Fruit fly (Drosophila melanogaster): ENCODE measurements around the gene CG6999.

Gene CG6999

dm6 chrX:9118961-9119633 lies 30.9 kb downstream of the CG6999 start:
- TF ChIP-seq Mnt (GFP tag; optimal IDR thresholded peaks at IDR 0.05) (no peak), cic (GFP tag; optimal IDR thresholded peaks at IDR 0.05) (no peak), bab1 (GFP tag; optimal IDR thresholded peaks at IDR 0.05) (no peak), pad (GFP tag; optimal IDR thresholded peaks at IDR 0.05) (no peak), CG5204 (GFP tag; optimal IDR thresholded peaks at IDR 0.05) (no peak)

DNA sequence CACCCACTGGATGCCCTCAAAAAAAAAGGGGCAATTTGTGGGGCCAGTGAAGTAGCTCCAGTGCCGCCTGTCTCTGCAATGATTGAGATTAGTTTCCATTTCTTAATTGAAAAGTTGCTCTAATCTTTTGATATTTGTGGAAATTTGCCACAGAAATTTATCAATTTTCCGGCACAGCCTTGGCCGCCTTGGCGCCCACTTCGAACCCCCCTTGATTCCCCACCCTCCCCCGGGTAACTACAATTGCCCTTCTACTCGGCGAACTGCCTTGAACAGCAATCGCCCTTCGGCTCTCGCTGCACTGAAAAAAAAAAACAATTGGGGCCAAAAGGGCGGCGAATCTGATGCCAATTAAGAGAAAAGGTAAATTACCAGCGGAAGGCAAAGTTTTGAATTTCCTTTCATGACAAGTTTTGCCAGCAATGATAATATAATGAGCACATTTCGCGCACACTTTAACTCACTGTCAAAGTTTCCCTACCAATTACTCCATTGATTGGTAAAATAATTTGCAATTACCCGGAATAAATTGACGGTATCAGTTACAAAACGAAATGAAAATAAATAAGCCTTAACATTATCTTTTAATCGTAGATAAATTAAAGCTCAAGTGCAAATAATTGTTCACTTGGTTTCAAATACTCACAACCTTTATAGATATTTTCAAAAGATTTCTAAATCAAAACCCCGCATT lies 31.7 kb downstream of the CG6999 start:
- TF ChIP-seq pad (GFP tag; optimal IDR thresholded peaks at IDR 0.05), result no peak
- TF ChIP-seq CG33017 (tag; optimal IDR thresholded peaks at IDR 0.05), result no peak
- TF ChIP-seq ovo (GFP tag; optimal IDR thresholded peaks at IDR 0.05), result no peak
- no peak for TF ChIP-seq toe (GFP tag; optimal IDR thresholded peaks at IDR 0.05)
- TF ChIP-seq Mnt (GFP tag; optimal IDR thresholded peaks at IDR 0.05), result no peak
- no peak for TF ChIP-seq cnc (optimal IDR thresholded peaks at IDR 0.05)
- TF ChIP-seq kay (GFP tag; ENCODE audit: borderline replicate concordance), result no peak
- TF ChIP-seq tj (GFP tag; optimal IDR thresholded peaks at IDR 0.05), result no peak
- TF ChIP-seq cic (GFP tag; optimal IDR thresholded peaks at IDR 0.05), result no peak
- no peak for TF ChIP-seq CG14711 (tag; optimal IDR thresholded peaks at IDR 0.05)
- no peak for TF ChIP-seq CG7045 (GFP tag; optimal IDR thresholded peaks at IDR 0.05)
- TF ChIP-seq bab1 (GFP tag; optimal IDR thresholded peaks at IDR 0.05), result no peak
- no peak for TF ChIP-seq CG11617 (GFP tag; optimal IDR thresholded peaks at IDR 0.05)
- TF ChIP-seq CG5204 (GFP tag; optimal IDR thresholded peaks at IDR 0.05), result no peak

DNA sequence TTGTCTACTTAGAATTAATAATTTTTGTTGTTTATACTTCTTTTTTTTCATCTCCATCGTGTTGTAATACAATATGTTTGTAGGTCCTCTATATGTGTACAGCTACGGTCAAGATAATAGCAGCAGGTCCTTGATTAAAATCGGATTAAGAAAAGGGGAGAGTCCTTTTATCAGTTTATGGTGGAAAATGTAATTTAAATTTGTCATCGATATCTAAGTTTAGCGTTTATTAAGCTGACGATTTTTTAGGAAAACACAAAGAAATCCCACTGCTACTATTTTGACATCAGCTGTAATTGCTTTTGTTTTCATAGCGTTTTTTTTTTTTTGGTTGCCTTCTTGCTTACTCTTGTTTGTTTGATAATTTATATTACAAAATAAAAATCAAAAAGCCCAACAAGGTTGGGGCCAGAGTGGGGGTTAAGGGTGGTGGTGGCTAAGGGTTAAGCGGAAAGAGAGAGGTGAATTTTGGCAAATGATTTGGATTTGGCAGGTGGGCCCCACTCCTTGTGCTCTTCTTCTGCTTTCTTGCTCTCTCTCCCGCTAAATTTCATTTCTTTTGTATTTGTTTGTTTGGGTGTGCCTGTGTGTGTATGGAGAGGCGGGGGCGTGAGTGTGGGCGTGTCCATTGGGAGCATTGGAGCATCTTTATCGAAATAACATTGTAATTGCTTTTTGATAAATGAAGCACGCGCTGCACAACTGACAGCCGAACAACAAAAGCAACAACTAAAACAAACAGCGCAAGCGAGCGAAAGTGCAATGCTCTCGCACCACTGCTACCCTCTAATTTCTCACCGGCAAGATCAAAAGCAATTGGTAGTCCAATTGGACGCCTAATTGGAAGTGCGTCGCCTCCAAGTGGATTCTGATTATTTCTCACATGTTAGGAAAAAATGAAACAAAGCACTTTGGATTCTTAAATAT lies 32.9 kb downstream of the CG6999 start:
- TF ChIP-seq CG14711 (tag; optimal IDR thresholded peaks at IDR 0.05) (peak; percentile 32), toe (GFP tag; optimal IDR thresholded peaks at IDR 0.05) (no peak), bab1 (GFP tag; optimal IDR thresholded peaks at IDR 0.05) (peak; percentile 17)

DNA sequence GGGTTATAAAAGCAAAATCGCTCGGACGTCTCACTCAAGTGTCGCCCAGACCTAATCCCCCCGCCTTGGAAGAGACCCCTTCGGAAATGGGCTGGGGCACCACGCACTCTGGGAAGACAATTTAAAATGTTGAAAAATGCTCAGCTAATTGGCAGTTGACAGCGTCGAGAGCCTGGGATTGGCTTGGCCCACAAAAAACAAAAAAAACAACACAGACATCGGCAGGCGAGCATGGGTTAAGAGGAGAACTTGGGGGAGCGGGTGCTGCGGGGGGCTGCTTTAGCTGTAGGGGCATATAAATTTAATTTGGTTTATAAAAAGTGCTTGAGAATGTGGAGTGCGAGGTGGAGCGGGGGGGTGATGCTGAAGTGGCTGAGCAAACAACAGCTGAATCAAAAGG lies 34.3 kb downstream of the CG6999 start:
- TF ChIP-seq CG1620 (GFP tag; optimal IDR thresholded peaks at IDR 0.05) (no peak), pad (GFP tag; optimal IDR thresholded peaks at IDR 0.05) (no peak), ovo (GFP tag; optimal IDR thresholded peaks at IDR 0.05) (no peak), Hr96 (GFP tag; optimal IDR thresholded peaks at IDR 0.05) (no peak), toe (GFP tag; optimal IDR thresholded peaks at IDR 0.05) (no peak), cic (GFP tag; optimal IDR thresholded peaks at IDR 0.05) (no peak), kay (GFP tag; ENCODE audit: borderline replicate concordance) (no peak), CG11617 (GFP tag; optimal IDR thresholded peaks at IDR 0.05) (no peak), Clk (GFP tag; optimal IDR thresholded peaks at IDR 0.05) (no peak), CG7045 (GFP tag; optimal IDR thresholded peaks at IDR 0.05) (no peak), CG12768 (GFP tag; optimal IDR thresholded peaks at IDR 0.05) (no peak), CG14711 (tag; optimal IDR thresholded peaks at IDR 0.05) (no peak)

DNA sequence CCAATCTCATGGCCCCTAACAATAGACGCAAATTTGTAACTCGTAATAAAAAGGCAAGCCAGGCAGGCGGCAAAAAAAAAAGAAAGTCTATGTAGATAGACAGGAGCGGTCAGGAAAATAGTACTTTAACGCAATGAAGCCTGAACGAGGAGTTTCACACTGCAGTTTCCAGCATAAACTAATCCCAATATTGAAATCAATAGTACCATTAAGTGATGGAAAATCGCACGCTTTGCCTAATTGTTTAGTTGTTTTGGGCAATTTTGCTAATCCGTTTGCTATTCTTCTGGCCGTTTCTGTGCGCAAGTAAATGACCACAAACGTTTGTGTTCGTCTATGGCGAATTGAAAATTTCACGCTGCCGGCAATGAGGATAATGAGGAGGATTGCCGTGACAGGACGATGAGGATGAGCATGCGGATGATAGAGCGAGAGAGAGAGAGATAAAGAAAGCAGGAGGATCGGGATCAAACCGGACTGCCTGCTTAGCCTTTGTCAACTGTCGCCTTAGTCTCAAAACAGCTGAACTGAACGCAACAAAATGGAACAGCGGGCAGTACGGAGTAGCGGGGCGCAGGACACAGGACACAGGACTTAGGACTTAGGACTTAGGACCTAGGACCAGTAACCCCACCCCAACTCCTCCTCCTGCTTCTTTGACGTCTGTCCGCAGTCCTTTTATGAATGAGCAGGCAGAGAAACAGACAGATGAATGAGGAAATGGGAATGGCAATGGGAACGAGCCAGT lies 39.3 kb downstream of the CG6999 start:
- TF ChIP-seq ovo (GFP tag; optimal IDR thresholded peaks at IDR 0.05), result no peak
- TF ChIP-seq cic (GFP tag; optimal IDR thresholded peaks at IDR 0.05), result no peak
- TF ChIP-seq cnc (optimal IDR thresholded peaks at IDR 0.05), result no peak
- no peak for TF ChIP-seq CG11617 (GFP tag; optimal IDR thresholded peaks at IDR 0.05)
- no peak for TF ChIP-seq CG14711 (tag; optimal IDR thresholded peaks at IDR 0.05)
- no peak for TF ChIP-seq kay (GFP tag; ENCODE audit: borderline replicate concordance)
- no peak for TF ChIP-seq CG7101 (tag; optimal IDR thresholded peaks at IDR 0.05)
- TF ChIP-seq bab1 (GFP tag; optimal IDR thresholded peaks at IDR 0.05), result no peak
- no peak for TF ChIP-seq CG7045 (GFP tag; optimal IDR thresholded peaks at IDR 0.05)
- TF ChIP-seq CG5204 (GFP tag; optimal IDR thresholded peaks at IDR 0.05), result no peak
- TF ChIP-seq Clk (GFP tag; optimal IDR thresholded peaks at IDR 0.05), result no peak
- no peak for TF ChIP-seq toe (GFP tag; optimal IDR thresholded peaks at IDR 0.05)
- TF ChIP-seq Mnt (GFP tag; optimal IDR thresholded peaks at IDR 0.05), result no peak
- TF ChIP-seq Hr96 (GFP tag; optimal IDR thresholded peaks at IDR 0.05), result no peak
- no peak for TF ChIP-seq CG1620 (GFP tag; optimal IDR thresholded peaks at IDR 0.05)
- no peak for TF ChIP-seq tj (GFP tag; optimal IDR thresholded peaks at IDR 0.05)
- no peak for TF ChIP-seq CG33017 (tag; optimal IDR thresholded peaks at IDR 0.05)
- TF ChIP-seq Crg-1 (GFP tag; optimal IDR thresholded peaks at IDR 0.05), result no peak
- no peak for TF ChIP-seq pad (GFP tag; optimal IDR thresholded peaks at IDR 0.05)
- TF ChIP-seq CG12768 (GFP tag; optimal IDR thresholded peaks at IDR 0.05), result no peak

- TF ChIP-seq Mnt (GFP tag; optimal IDR thresholded peaks at IDR 0.05), result no peak
- TF ChIP-seq CG12768 (GFP tag; optimal IDR thresholded peaks at IDR 0.05), result no peak
- TF ChIP-seq Clk (GFP tag; optimal IDR thresholded peaks at IDR 0.05), result no peak
- TF ChIP-seq CG7045 (GFP tag; optimal IDR thresholded peaks at IDR 0.05), result no peak
- no peak for TF ChIP-seq Crg-1 (GFP tag; optimal IDR thresholded peaks at IDR 0.05)
- TF ChIP-seq CG14711 (tag; optimal IDR thresholded peaks at IDR 0.05), result no peak
- no peak for TF ChIP-seq cnc (optimal IDR thresholded peaks at IDR 0.05)
- TF ChIP-seq CG33017 (tag; optimal IDR thresholded peaks at IDR 0.05), result no peak
- no peak for TF ChIP-seq tj (GFP tag; optimal IDR thresholded peaks at IDR 0.05)
- TF ChIP-seq cic (GFP tag; optimal IDR thresholded peaks at IDR 0.05), result no peak
- TF ChIP-seq ovo (GFP tag; optimal IDR thresholded peaks at IDR 0.05), result no peak
- no peak for TF ChIP-seq toe (GFP tag; optimal IDR thresholded peaks at IDR 0.05)
- no peak for TF ChIP-seq CG11617 (GFP tag; optimal IDR thresholded peaks at IDR 0.05)
- TF ChIP-seq bab1 (GFP tag; optimal IDR thresholded peaks at IDR 0.05), result no peak
- no peak for TF ChIP-seq Hr96 (GFP tag; optimal IDR thresholded peaks at IDR 0.05)
- no peak for TF ChIP-seq kay (GFP tag; ENCODE audit: borderline replicate concordance)
- TF ChIP-seq CG7101 (tag; optimal IDR thresholded peaks at IDR 0.05), result no peak
Observed at dm6 chrX:9128012-9128280, 39.8 kb downstream of the CG6999 start.
